Worm (Caenorhabditis elegans) whole organism, L3 larva: ENCODE measurements around the gene T21C9.6.

ENCODE experiments used
- R02D3.7 ChIP-seq: fragments of 150-350 bp; optimal IDR thresholded peaks from 2 replicates; lab custom pipeline; 2014; ENCODE audit warnings: missing biosample characterization, missing genetic modification characterization
- ceh-16 ChIP-seq: sonication (generic microtip); optimal IDR thresholded peaks from 2 replicates; lab custom pipeline; 2017; ENCODE audit warnings: missing biosample characterization, missing genetic modification characterization
- ceh-28 ChIP-seq: fragments of 150-350 bp; optimal IDR thresholded peaks from 2 replicates; lab custom pipeline; 2014; ENCODE audit warnings: missing biosample characterization, missing genetic modification reagents, missing genetic modification characterization
- ceh-82 ChIP-seq: fragments of 150-350 bp; optimal IDR thresholded peaks from 2 replicates; lab custom pipeline; 2014; ENCODE audit warnings: missing biosample characterization, missing genetic modification characterization
- ceh-9 ChIP-seq: sonication (generic microtip); optimal IDR thresholded peaks from 2 replicates; lab custom pipeline; 2018; ENCODE audit warnings: missing biosample characterization, missing genetic modification characterization
- daf-12 ChIP-seq: fragments of 150-350 bp; optimal IDR thresholded peaks from 2 replicates; lab custom pipeline; 2014; ENCODE audit warnings: missing biosample characterization, missing genetic modification reagents, missing genetic modification characterization
- egl-5 ChIP-seq: fragments of 150-350 bp; optimal IDR thresholded peaks from 2 replicates; lab custom pipeline; 2017; ENCODE audit warnings: missing biosample characterization, missing genetic modification reagents, missing genetic modification characterization, inconsistent platforms
- elt-1 ChIP-seq: fragments of 150-350 bp; optimal IDR thresholded peaks from 2 replicates; lab custom pipeline; 2014; ENCODE audit warnings: missing biosample characterization, missing genetic modification characterization
- elt-2 ChIP-seq: sonication (generic microtip); optimal IDR thresholded peaks from 2 replicates; lab custom pipeline; 2016; ENCODE audit warnings: missing genetic modification reagents, mild to moderate bottlenecking, missing genetic modification characterization, missing compliant biosample characterization
- elt-3 ChIP-seq, 3 experiments: fragments of 150-350 bp in 1 of 3; sonication (generic microtip) in 2 of 3; optimal IDR thresholded peaks; 2 replicates in 2 of 3; 4 replicates in 1 of 3; lab custom pipeline; 2014 to 2017; ENCODE audit warnings: missing biosample characterization in 3 of 3, missing genetic modification characterization in 3 of 3
- eor-1 ChIP-seq, 2 experiments: fragments of 150-350 bp; optimal IDR thresholded peaks; 2 replicates each; lab custom pipeline; 2014 to 2018; ENCODE audit warnings: missing biosample characterization in 2 of 2, missing genetic modification characterization in 2 of 2
- fkh-10 ChIP-seq: sonication (generic microtip); optimal IDR thresholded peaks from 2 replicates; lab custom pipeline; 2017; ENCODE audit warnings: missing biosample characterization, missing genetic modification reagents, missing genetic modification characterization
- fkh-2 ChIP-seq: fragments of 150-350 bp; optimal IDR thresholded peaks from 2 replicates; lab custom pipeline; 2014; ENCODE audit warnings: missing biosample characterization, missing genetic modification reagents, missing genetic modification characterization
- fos-1 ChIP-seq: fragments of 150-350 bp; optimal IDR thresholded peaks from 2 replicates; lab custom pipeline; 2014; ENCODE audit warnings: missing biosample characterization, missing genetic modification characterization
- jun-1 ChIP-seq: fragments of 150-350 bp; optimal IDR thresholded peaks from 2 replicates; lab custom pipeline; 2014; ENCODE audit warnings: missing biosample characterization, missing genetic modification reagents, missing genetic modification characterization
- lin-39 ChIP-seq: fragments of 150-350 bp; optimal IDR thresholded peaks from 2 replicates; lab custom pipeline; 2018; ENCODE audit warnings: missing biosample characterization, missing genetic modification reagents, missing genetic modification characterization
- lsy-12 ChIP-seq: sonication (generic microtip); optimal IDR thresholded peaks from 2 replicates; lab custom pipeline; 2016; ENCODE audit warnings: mild to moderate bottlenecking, missing genetic modification characterization, missing compliant biosample characterization
- mdl-1 ChIP-seq: fragments of 150-350 bp; optimal IDR thresholded peaks from 2 replicates; lab custom pipeline; 2014; ENCODE audit warnings: missing biosample characterization, missing genetic modification characterization
- mml-1 ChIP-seq: fragments of 150-350 bp; sonication (generic microtip); optimal IDR thresholded peaks from 3 replicates; lab custom pipeline; 2014; ENCODE audit warnings: missing biosample characterization, missing genetic modification characterization
- nfya-1 ChIP-seq: sonication (generic microtip); optimal IDR thresholded peaks from 2 replicates; lab custom pipeline; 2017; ENCODE audit warnings: missing genetic modification characterization, mild to moderate bottlenecking, missing compliant biosample characterization, antibody characterized with exemption, moderate library complexity; ENCODE audit not compliant: insufficient read depth
- nhr-12 ChIP-seq: fragments of 150-350 bp; optimal IDR thresholded peaks from 2 replicates; lab custom pipeline; 2014; ENCODE audit warnings: missing biosample characterization, missing genetic modification characterization
- nhr-23 ChIP-seq: fragments of 150-350 bp; optimal IDR thresholded peaks from 2 replicates; lab custom pipeline; 2014; ENCODE audit warnings: missing biosample characterization, missing genetic modification reagents, missing genetic modification characterization
- nhr-237 ChIP-seq: fragments of 150-350 bp; optimal IDR thresholded peaks from 2 replicates; lab custom pipeline; 2014; ENCODE audit warnings: missing biosample characterization, missing genetic modification characterization
- nhr-25 ChIP-seq: sonication (generic microtip); optimal IDR thresholded peaks from 2 replicates; lab custom pipeline; 2017; ENCODE audit warnings: missing biosample characterization, missing genetic modification characterization
- nhr-28 ChIP-seq: fragments of 150-350 bp; optimal IDR thresholded peaks from 2 replicates; lab custom pipeline; 2014; ENCODE audit warnings: missing biosample characterization, missing genetic modification characterization
- nhr-43 ChIP-seq: sonication (generic microtip); optimal IDR thresholded peaks from 2 replicates; lab custom pipeline; 2016; ENCODE audit warnings: mild to moderate bottlenecking, missing genetic modification characterization, missing compliant biosample characterization; ENCODE audit not compliant: poor library complexity, severe bottlenecking
- nhr-67 ChIP-seq: fragments of 150-350 bp; optimal IDR thresholded peaks from 2 replicates; lab custom pipeline; 2014; ENCODE audit warnings: missing biosample characterization, missing genetic modification characterization
- nhr-76 ChIP-seq: fragments of 150-350 bp; sonication (generic microtip); optimal IDR thresholded peaks from 5 replicates; lab custom pipeline; 2014; ENCODE audit warnings: missing biosample characterization, missing genetic modification characterization
- nhr-77 ChIP-seq: fragments of 150-350 bp; optimal IDR thresholded peaks from 2 replicates; lab custom pipeline; 2014; ENCODE audit warnings: missing biosample characterization, missing genetic modification characterization
- pha-4 ChIP-seq: fragments of 150-350 bp; optimal IDR thresholded peaks from 2 replicates; lab custom pipeline; 2014; ENCODE audit warnings: missing biosample characterization, missing genetic modification reagents, missing genetic modification characterization
- pqm-1 ChIP-seq: fragments of 150-350 bp; optimal IDR thresholded peaks from 2 replicates; lab custom pipeline; 2017; ENCODE audit warnings: missing biosample characterization, missing genetic modification characterization, inconsistent platforms
- sea-2 ChIP-seq: fragments of 150-350 bp; sonication (generic microtip); optimal IDR thresholded peaks from 4 replicates; lab custom pipeline; 2014; ENCODE audit warnings: missing biosample characterization, missing genetic modification reagents, missing genetic modification characterization
- snpc-4 ChIP-seq: fragments of 150-350 bp; optimal IDR thresholded peaks from 2 replicates; lab custom pipeline; 2014; ENCODE audit warnings: missing biosample characterization, missing genetic modification characterization
- tbx-2 ChIP-seq: sonication (generic microtip); optimal IDR thresholded peaks from 2 replicates; lab custom pipeline; 2016; ENCODE audit warnings: mild to moderate bottlenecking, missing genetic modification characterization, missing compliant biosample characterization
- unc-39 ChIP-seq: sonication (generic microtip); optimal IDR thresholded peaks from 4 replicates; lab custom pipeline; 2017; ENCODE audit warnings: missing biosample characterization, missing genetic modification characterization
- unc-62 ChIP-seq: fragments of 150-350 bp; sonication (generic microtip); optimal IDR thresholded peaks from 4 replicates; lab custom pipeline; 2014; ENCODE audit warnings: missing biosample characterization, missing genetic modification reagents, missing genetic modification characterization
- ztf-11 ChIP-seq: fragments of 150-350 bp; optimal IDR thresholded peaks from 2 replicates; lab custom pipeline; 2014; ENCODE audit warnings: missing biosample characterization, missing genetic modification characterization
- ztf-4 ChIP-seq: fragments of 150-350 bp; optimal IDR thresholded peaks from 2 replicates; lab custom pipeline; 2014; ENCODE audit warnings: missing biosample characterization, missing genetic modification characterization

The T21C9.6 gene

ce11 chrV:10556362-10556761 lies 25.3 kb upstream of the T21C9.6 start:
- TF ChIP-seq nfya-1 (tag; lab: Kevin White, UChicago), result no peak
- no peak for TF ChIP-seq pha-4 (tag; lab: Kevin White, UChicago)
- no peak for TF ChIP-seq nhr-28 (tag; lab: Kevin White, UChicago)
- TF ChIP-seq mdl-1 (tag; lab: Kevin White, UChicago), result no peak
- TF ChIP-seq lsy-12, result no peak
- TF ChIP-seq snpc-4 (tag; lab: Kevin White, UChicago), result no peak
- no peak for TF ChIP-seq fos-1 (tag; lab: Kevin White, UChicago)
- TF ChIP-seq fkh-2 (tag; lab: Kevin White, UChicago), result no peak
- TF ChIP-seq, all 47 proteins: peak for 0

- TF ChIP-seq mml-1 (tag; lab: Kevin White, UChicago), result no peak
- TF ChIP-seq elt-3 (tag; optimal IDR thresholded peaks at IDR 0.05; lab: Kevin White, UChicago), result peak in 1 of 3 experiments; percentile 55
- TF ChIP-seq sea-2, result no peak
- no peak for TF ChIP-seq ceh-9
- TF ChIP-seq egl-5 (tag; lab: Kevin White, UChicago), result no peak
- no peak for TF ChIP-seq fos-1 (tag; lab: Kevin White, UChicago)
- TF ChIP-seq nhr-23 (tag; lab: Kevin White, UChicago), result peak; percentile 40
- TF ChIP-seq nhr-76 (tag; lab: Kevin White, UChicago), result no peak
- TF ChIP-seq ceh-82 (tag; lab: Kevin White, UChicago), result no peak
- no peak for TF ChIP-seq nhr-77 (tag; lab: Kevin White, UChicago)
- no peak for TF ChIP-seq daf-12 (tag; lab: Kevin White, UChicago)
- TF ChIP-seq unc-39 (tag; lab: Kevin White, UChicago), result no peak
- peak; percentile 24 for TF ChIP-seq nhr-25
These were observed 24.6 kb upstream of the T21C9.6 start for ce11 chrV:10557094-10557493.

ce11 chrV:10557676-10558075 lies 24.0 kb upstream of the T21C9.6 start, which contains the start of gene best-14:
TSS of gene best-14 (plus strand) at chrV:10557976.
- TF ChIP-seq snpc-4 (tag; lab: Kevin White, UChicago), result no peak
- TF ChIP-seq nhr-23 (tag; lab: Kevin White, UChicago), result no peak
- TF ChIP-seq nhr-67 (tag; lab: Kevin White, UChicago), result no peak
- no peak for TF ChIP-seq lin-39 (tag; lab: Kevin White, UChicago)
- no peak for TF ChIP-seq tbx-2
- TF ChIP-seq R02D3.7 (tag; lab: Kevin White, UChicago), result no peak
- no peak for TF ChIP-seq jun-1
- no peak for TF ChIP-seq nhr-12 (tag; lab: Kevin White, UChicago)
- TF ChIP-seq daf-12 (tag; lab: Kevin White, UChicago), result no peak
- no peak for TF ChIP-seq ztf-4 (tag; lab: Kevin White, UChicago)
- TF ChIP-seq nfya-1 (tag; lab: Kevin White, UChicago), result no peak
- no peak for TF ChIP-seq ztf-11 (tag; lab: Kevin White, UChicago)
- TF ChIP-seq pha-4 (tag; lab: Kevin White, UChicago), result no peak
- no peak for TF ChIP-seq pqm-1
- TF ChIP-seq ceh-16, result no peak
- no peak for TF ChIP-seq eor-1 (tag; optimal IDR thresholded peaks at IDR 0.05; lab: Kevin White, UChicago)
- no peak for TF ChIP-seq unc-62 (GFP tag; lab: Kevin White, UChicago)
- TF ChIP-seq mml-1 (tag; lab: Kevin White, UChicago), result no peak
- TF ChIP-seq lsy-12, result no peak
- no peak for TF ChIP-seq nhr-28 (tag; lab: Kevin White, UChicago)

ce11 chrV:10560621-10561020 lies 21.1 kb upstream of the T21C9.6 start, which contains the start of gene col-152:
TSS of gene col-152 (plus strand) at chrV:10560921.
- TF ChIP-seq fkh-2 (tag; lab: Kevin White, UChicago), result no peak
- no peak for TF ChIP-seq ceh-82 (tag; lab: Kevin White, UChicago)
- TF ChIP-seq unc-39 (tag; lab: Kevin White, UChicago), result no peak
- no peak for TF ChIP-seq nhr-43 (tag; lab: Kevin White, UChicago)
- no peak for TF ChIP-seq elt-2 (tag; lab: Kevin White, UChicago)
- no peak for TF ChIP-seq nfya-1 (tag; lab: Kevin White, UChicago)
- TF ChIP-seq ceh-9, result no peak
- no peak for TF ChIP-seq tbx-2
- no peak for TF ChIP-seq mdl-1 (tag; lab: Kevin White, UChicago)
- no peak for TF ChIP-seq fkh-10 (GFP tag; lab: Kevin White, UChicago)
- no peak for TF ChIP-seq R02D3.7 (tag; lab: Kevin White, UChicago)
- TF ChIP-seq nhr-237 (tag; lab: Kevin White, UChicago), result no peak
- TF ChIP-seq nhr-28 (tag; lab: Kevin White, UChicago), result no peak
- TF ChIP-seq ceh-28 (tag; lab: Kevin White, UChicago), result no peak
- TF ChIP-seq elt-1 (tag; lab: Kevin White, UChicago), result no peak
- no peak for TF ChIP-seq nhr-76 (tag; lab: Kevin White, UChicago)
- TF ChIP-seq elt-3 (tag; optimal IDR thresholded peaks at IDR 0.05; lab: Kevin White, UChicago), result no peak
